Worm (Caenorhabditis elegans) whole organism, L3 larva: Measurements from ENCODE around the gene F32D8.15.

Experiments used
- ZK546.5 ChIP-seq: sonication (generic microtip); optimal IDR thresholded peaks from 2 replicates; lab custom pipeline; 2017; ENCODE audit warnings: missing biosample characterization, missing genetic modification characterization
- aly-2 ChIP-seq: fragments of 150-350 bp; optimal IDR thresholded peaks from 2 replicates; lab custom pipeline; 2014; ENCODE audit warnings: missing biosample characterization, missing genetic modification characterization
- ama-1 ChIP-seq: fragments of 150-350 bp; optimal IDR thresholded peaks from 2 replicates; lab custom pipeline; 2018
- ceh-16 ChIP-seq: sonication (generic microtip); optimal IDR thresholded peaks from 2 replicates; lab custom pipeline; 2017; ENCODE audit warnings: missing biosample characterization, missing genetic modification characterization
- ceh-28 ChIP-seq: fragments of 150-350 bp; optimal IDR thresholded peaks from 2 replicates; lab custom pipeline; 2014; ENCODE audit warnings: missing biosample characterization, missing genetic modification reagents, missing genetic modification characterization
- ceh-82 ChIP-seq: fragments of 150-350 bp; optimal IDR thresholded peaks from 2 replicates; lab custom pipeline; 2014; ENCODE audit warnings: missing biosample characterization, missing genetic modification characterization
- ceh-9 ChIP-seq: sonication (generic microtip); optimal IDR thresholded peaks from 2 replicates; lab custom pipeline; 2018; ENCODE audit warnings: missing biosample characterization, missing genetic modification characterization
- daf-12 ChIP-seq: fragments of 150-350 bp; optimal IDR thresholded peaks from 2 replicates; lab custom pipeline; 2014; ENCODE audit warnings: missing biosample characterization, missing genetic modification reagents, missing genetic modification characterization
- egl-27 ChIP-seq: sonication (generic microtip); optimal IDR thresholded peaks from 4 replicates; lab custom pipeline; 2017; ENCODE audit warnings: missing biosample characterization, missing genetic modification reagents, missing genetic modification characterization
- egl-5 ChIP-seq: fragments of 150-350 bp; optimal IDR thresholded peaks from 2 replicates; lab custom pipeline; 2017; ENCODE audit warnings: missing biosample characterization, missing genetic modification reagents, missing genetic modification characterization, inconsistent platforms
- elt-1 ChIP-seq: fragments of 150-350 bp; optimal IDR thresholded peaks from 2 replicates; lab custom pipeline; 2014; ENCODE audit warnings: missing biosample characterization, missing genetic modification characterization
- fkh-10 ChIP-seq: sonication (generic microtip); optimal IDR thresholded peaks from 2 replicates; lab custom pipeline; 2017; ENCODE audit warnings: missing biosample characterization, missing genetic modification reagents, missing genetic modification characterization
- fos-1 ChIP-seq: fragments of 150-350 bp; optimal IDR thresholded peaks from 2 replicates; lab custom pipeline; 2014; ENCODE audit warnings: missing biosample characterization, missing genetic modification characterization
- jun-1 ChIP-seq: fragments of 150-350 bp; optimal IDR thresholded peaks from 2 replicates; lab custom pipeline; 2014; ENCODE audit warnings: missing biosample characterization, missing genetic modification reagents, missing genetic modification characterization
- lin-15B ChIP-seq: fragments of 150-350 bp; optimal IDR thresholded peaks from 2 replicates; lab custom pipeline; 2014; ENCODE audit warnings: missing biosample characterization, missing genetic modification characterization
- lin-39 ChIP-seq: fragments of 150-350 bp; optimal IDR thresholded peaks from 2 replicates; lab custom pipeline; 2018; ENCODE audit warnings: missing biosample characterization, missing genetic modification reagents, missing genetic modification characterization
- lsy-12 ChIP-seq: sonication (generic microtip); optimal IDR thresholded peaks from 2 replicates; lab custom pipeline; 2016; ENCODE audit warnings: mild to moderate bottlenecking, missing genetic modification characterization, missing compliant biosample characterization
- mdl-1 ChIP-seq: fragments of 150-350 bp; optimal IDR thresholded peaks from 2 replicates; lab custom pipeline; 2014; ENCODE audit warnings: missing biosample characterization, missing genetic modification characterization
- mml-1 ChIP-seq: fragments of 150-350 bp; sonication (generic microtip); optimal IDR thresholded peaks from 3 replicates; lab custom pipeline; 2014; ENCODE audit warnings: missing biosample characterization, missing genetic modification characterization
- nfya-1 ChIP-seq: sonication (generic microtip); optimal IDR thresholded peaks from 2 replicates; lab custom pipeline; 2017; ENCODE audit warnings: missing genetic modification characterization, mild to moderate bottlenecking, missing compliant biosample characterization, antibody characterized with exemption, moderate library complexity; ENCODE audit not compliant: insufficient read depth
- nhr-11 ChIP-seq: fragments of 150-350 bp; optimal IDR thresholded peaks from 2 replicates; lab custom pipeline; 2014; ENCODE audit warnings: missing biosample characterization, missing genetic modification characterization
- nhr-23 ChIP-seq: fragments of 150-350 bp; optimal IDR thresholded peaks from 2 replicates; lab custom pipeline; 2014; ENCODE audit warnings: missing biosample characterization, missing genetic modification reagents, missing genetic modification characterization
- nhr-237 ChIP-seq: fragments of 150-350 bp; optimal IDR thresholded peaks from 2 replicates; lab custom pipeline; 2014; ENCODE audit warnings: missing biosample characterization, missing genetic modification characterization
- nhr-28 ChIP-seq: fragments of 150-350 bp; optimal IDR thresholded peaks from 2 replicates; lab custom pipeline; 2014; ENCODE audit warnings: missing biosample characterization, missing genetic modification characterization
- nhr-43 ChIP-seq: sonication (generic microtip); optimal IDR thresholded peaks from 2 replicates; lab custom pipeline; 2016; ENCODE audit warnings: mild to moderate bottlenecking, missing genetic modification characterization, missing compliant biosample characterization; ENCODE audit not compliant: poor library complexity, severe bottlenecking
- nhr-67 ChIP-seq: fragments of 150-350 bp; optimal IDR thresholded peaks from 2 replicates; lab custom pipeline; 2014; ENCODE audit warnings: missing biosample characterization, missing genetic modification characterization
- nhr-77 ChIP-seq: fragments of 150-350 bp; optimal IDR thresholded peaks from 2 replicates; lab custom pipeline; 2014; ENCODE audit warnings: missing biosample characterization, missing genetic modification characterization
- pqm-1 ChIP-seq: fragments of 150-350 bp; optimal IDR thresholded peaks from 2 replicates; lab custom pipeline; 2017; ENCODE audit warnings: missing biosample characterization, missing genetic modification characterization, inconsistent platforms
- skn-1 ChIP-seq: fragments of 150-350 bp; optimal IDR thresholded peaks from 2 replicates; lab custom pipeline; 2014; ENCODE audit warnings: missing biosample characterization, missing genetic modification characterization
- tbx-2 ChIP-seq: sonication (generic microtip); optimal IDR thresholded peaks from 2 replicates; lab custom pipeline; 2016; ENCODE audit warnings: mild to moderate bottlenecking, missing genetic modification characterization, missing compliant biosample characterization
- unc-39 ChIP-seq: sonication (generic microtip); optimal IDR thresholded peaks from 4 replicates; lab custom pipeline; 2017; ENCODE audit warnings: missing biosample characterization, missing genetic modification characterization
- unc-62 ChIP-seq: fragments of 150-350 bp; sonication (generic microtip); optimal IDR thresholded peaks from 4 replicates; lab custom pipeline; 2014; ENCODE audit warnings: missing biosample characterization, missing genetic modification reagents, missing genetic modification characterization
- ztf-11 ChIP-seq: fragments of 150-350 bp; optimal IDR thresholded peaks from 2 replicates; lab custom pipeline; 2014; ENCODE audit warnings: missing biosample characterization, missing genetic modification characterization
- ztf-4 ChIP-seq: fragments of 150-350 bp; optimal IDR thresholded peaks from 2 replicates; lab custom pipeline; 2014; ENCODE audit warnings: missing biosample characterization, missing genetic modification characterization

F32D8.15 gene

DNA sequence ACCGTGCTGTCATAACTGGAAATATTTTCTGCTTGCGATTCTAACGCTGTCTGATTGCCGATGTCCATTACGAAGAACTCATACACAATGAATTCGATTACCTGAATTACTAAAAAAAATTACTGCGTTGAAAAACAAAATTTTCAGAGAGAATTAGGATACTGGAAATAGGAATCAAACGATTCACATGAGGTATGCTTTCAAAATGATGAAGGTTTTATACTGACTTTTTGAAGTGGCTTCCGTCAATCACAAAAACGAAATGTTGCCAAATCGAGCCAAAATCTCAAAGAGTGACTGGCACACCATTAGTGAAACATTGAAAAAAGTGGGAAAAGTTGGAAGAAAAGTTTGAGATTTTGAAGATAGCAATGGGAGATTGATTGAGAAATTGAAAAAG, 5.2 kb downstream of the F32D8.15 start, which contains the start of gene zzz-1:
zzz-1 (minus strand) TSS at position 101 of the 400 bp plus-strand sequence.
- no peak for TF ChIP-seq unc-62 (GFP tag; lab: Kevin White, UChicago)
- TF ChIP-seq elt-1 (tag; lab: Kevin White, UChicago), result peak; percentile 86

DNA sequence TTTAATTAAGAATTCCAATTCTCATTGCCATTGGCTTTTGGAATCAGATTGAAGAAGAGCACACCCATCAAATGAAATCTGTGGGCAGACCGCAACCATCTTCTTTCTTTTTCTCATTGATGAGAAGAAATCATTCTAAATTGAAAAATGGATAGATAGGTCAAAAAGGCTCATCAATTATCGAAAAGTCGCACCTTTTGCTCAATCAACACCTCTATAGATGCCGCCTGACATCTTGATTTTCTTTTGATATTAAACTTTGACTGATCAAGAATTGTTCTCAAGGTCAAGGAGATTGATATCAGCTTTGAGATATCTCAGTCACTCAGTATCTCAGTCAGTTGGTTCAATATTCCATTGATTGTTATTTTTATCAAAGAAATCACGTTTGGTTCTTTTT, 6.1 kb downstream of the F32D8.15 start:
- TF ChIP-seq nhr-28 (tag; lab: Kevin White, UChicago) (no peak), nhr-23 (tag; lab: Kevin White, UChicago) (no peak), aly-2 (no peak), nhr-11 (tag; lab: Kevin White, UChicago) (no peak), mdl-1 (tag; lab: Kevin White, UChicago) (no peak), lin-15B (tag; lab: Kevin White, UChicago) (no peak), lsy-12 (tag; lab: Kevin White, UChicago) (no peak), lin-39 (tag; lab: Kevin White, UChicago) (no peak), ztf-11 (no peak), elt-1 (tag; lab: Kevin White, UChicago) (no peak), unc-39 (tag; lab: Kevin White, UChicago) (no peak), ceh-28 (tag; lab: Kevin White, UChicago) (no peak), ceh-9 (no peak), ZK546.5 (no peak)

DNA sequence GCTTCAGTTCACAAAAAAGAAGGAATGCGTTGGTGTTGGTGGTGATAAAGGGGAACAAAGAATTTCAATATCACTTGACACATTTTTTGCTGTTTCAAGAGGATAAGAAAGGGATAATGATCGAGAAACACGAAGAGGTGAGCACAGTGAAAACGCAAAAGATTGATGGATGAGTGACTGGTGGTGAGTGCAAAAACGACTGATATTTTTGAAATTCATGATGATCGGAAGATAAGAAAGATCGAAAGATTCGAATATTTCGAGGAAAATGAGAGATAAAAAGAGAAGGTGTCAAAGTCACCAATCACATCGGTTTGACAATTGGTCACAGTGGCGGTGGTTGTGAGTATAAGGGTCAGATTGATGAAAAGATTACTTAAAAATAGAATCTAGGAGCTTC, 12.1 kb downstream of the F32D8.15 start:
- TF ChIP-seq mml-1 (tag; lab: Kevin White, UChicago), result no peak
- no peak for TF ChIP-seq nhr-28 (tag; lab: Kevin White, UChicago)
- TF ChIP-seq unc-62 (GFP tag; lab: Kevin White, UChicago), result peak; percentile 82
- TF ChIP-seq nfya-1, result peak; percentile 15
- peak; percentile 76 for TF ChIP-seq elt-1 (tag; lab: Kevin White, UChicago)
- TF ChIP-seq, all 47 proteins: peak for 3

DNA sequence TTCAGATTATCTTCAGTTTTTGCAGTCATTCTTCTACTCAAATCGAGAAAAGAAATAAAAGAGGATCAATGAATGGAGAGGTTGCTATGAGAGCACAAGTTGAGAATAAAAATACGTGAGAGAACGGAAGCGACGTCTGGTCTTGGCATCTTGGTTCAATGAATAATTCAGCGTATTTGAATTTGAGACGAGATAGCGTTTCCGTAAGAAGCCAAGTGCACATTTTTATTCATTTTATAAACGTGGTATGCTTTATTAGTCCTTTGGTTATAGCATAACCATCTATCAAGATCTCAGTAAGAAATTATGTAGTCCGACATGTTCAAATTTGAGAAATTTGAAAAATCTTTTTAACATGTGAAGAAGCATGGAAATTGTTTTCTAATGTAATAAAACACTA, 14.5 kb downstream of the F32D8.15 start, which contains the start of gene F58B4.2:
F58B4.2 (minus strand) TSS at position 101 of the 400 bp plus-strand sequence.
- TF ChIP-seq nhr-77 (tag; lab: Kevin White, UChicago) (no peak), fkh-10 (GFP tag; lab: Kevin White, UChicago) (no peak), ztf-4 (no peak), tbx-2 (no peak), nhr-28 (tag; lab: Kevin White, UChicago) (no peak), elt-1 (tag; lab: Kevin White, UChicago) (no peak), unc-39 (tag; lab: Kevin White, UChicago) (no peak)

DNA sequence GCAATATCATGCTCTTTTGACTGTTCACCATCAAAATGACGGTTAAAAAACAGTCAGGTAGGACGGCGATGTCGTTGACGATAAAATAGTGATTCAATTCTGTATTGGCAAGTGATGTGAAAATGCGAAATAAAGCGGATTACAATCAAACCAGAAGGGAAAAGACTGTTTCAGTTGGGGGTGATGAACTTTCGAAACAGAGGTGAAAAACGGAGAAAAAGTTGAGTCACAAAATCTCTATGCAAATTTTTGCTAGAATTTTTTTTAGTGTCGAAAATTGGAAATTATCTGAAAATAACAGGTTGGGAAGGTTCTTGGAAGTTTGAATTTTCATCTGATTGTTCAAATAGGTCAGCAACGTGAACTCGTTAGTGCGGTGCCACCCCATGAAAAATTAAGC, 17.9 kb downstream of the F32D8.15 start, which contains the start of gene nas-31:
nas-31 (minus strand) TSS at position 101 of the 400 bp plus-strand sequence.
- TF ChIP-seq aly-2 (no peak), pqm-1 (no peak), ama-1 (lab: Kevin White, UChicago) (no peak), lsy-12 (tag; lab: Kevin White, UChicago) (no peak), ceh-82 (tag; lab: Kevin White, UChicago) (no peak), ceh-28 (tag; lab: Kevin White, UChicago) (no peak), mml-1 (tag; lab: Kevin White, UChicago) (no peak), mdl-1 (tag; lab: Kevin White, UChicago) (no peak), ztf-4 (no peak), unc-62 (GFP tag; lab: Kevin White, UChicago) (no peak), tbx-2 (no peak), nhr-11 (tag; lab: Kevin White, UChicago) (no peak), fos-1 (no peak), ceh-16 (tag; lab: Kevin White, UChicago) (no peak), nfya-1 (no peak), fkh-10 (GFP tag; lab: Kevin White, UChicago) (no peak), jun-1 (tag; lab: Kevin White, UChicago) (no peak), daf-12 (tag; lab: Kevin White, UChicago) (no peak), unc-39 (tag; lab: Kevin White, UChicago) (no peak), skn-1 (tag; lab: Kevin White, UChicago) (no peak)

DNA sequence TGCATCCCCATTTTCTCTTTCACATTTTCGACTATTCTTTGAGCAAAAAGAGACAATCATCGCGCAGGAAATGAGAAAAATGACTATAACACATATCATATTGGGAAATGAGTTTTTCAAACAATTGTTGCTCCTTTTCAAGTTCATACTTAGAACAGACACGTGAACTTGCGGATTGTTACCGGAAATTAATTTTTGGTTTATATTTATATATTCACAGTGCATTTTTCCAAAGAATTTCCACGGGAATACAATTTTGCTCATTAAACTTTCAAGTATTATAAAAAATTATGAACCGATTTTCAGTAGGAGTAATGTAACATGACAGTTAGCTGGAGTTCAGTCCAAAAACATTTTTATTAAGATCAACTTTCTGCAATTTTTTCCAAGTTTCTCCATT, 19.4 kb downstream of the F32D8.15 start, which contains the start of gene F58B4.7:
F58B4.7 (minus strand) TSS at position 101 of the 400 bp plus-strand sequence.
- TF ChIP-seq ceh-16 (tag; lab: Kevin White, UChicago) (no peak), nhr-43 (tag; lab: Kevin White, UChicago) (no peak), nhr-23 (tag; lab: Kevin White, UChicago) (no peak), egl-27 (tag; lab: Kevin White, UChicago) (no peak), nhr-77 (tag; lab: Kevin White, UChicago) (no peak), nhr-28 (tag; lab: Kevin White, UChicago) (no peak), mdl-1 (tag; lab: Kevin White, UChicago) (no peak), ceh-28 (tag; lab: Kevin White, UChicago) (no peak), nhr-67 (no peak), daf-12 (tag; lab: Kevin White, UChicago) (no peak), tbx-2 (no peak), ztf-4 (no peak), unc-62 (GFP tag; lab: Kevin White, UChicago) (no peak), egl-5 (tag; lab: Kevin White, UChicago) (no peak), nhr-237 (tag; lab: Kevin White, UChicago) (no peak)
